Fruit fly (Drosophila melanogaster): ENCODE measurements around the gene dnd.

The dnd gene

DNA sequence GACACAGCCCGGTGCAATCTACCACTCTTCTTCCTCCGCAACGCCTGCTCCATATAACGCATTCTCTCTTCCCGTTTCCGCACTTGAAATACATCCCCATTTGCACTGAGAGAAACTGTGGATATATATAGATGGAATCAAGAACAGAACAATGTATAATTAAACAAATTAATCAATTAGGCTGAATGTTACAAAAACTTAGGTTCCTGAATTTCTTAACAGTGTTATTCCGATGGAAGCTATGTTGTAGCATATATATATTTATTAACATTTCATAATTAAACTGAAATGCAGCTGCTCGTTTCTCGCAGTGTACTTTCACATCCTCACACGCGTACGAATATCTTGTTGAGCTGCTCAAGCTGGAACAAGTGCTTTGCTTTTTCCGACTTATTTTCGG, 27.6 kb downstream of the dnd start (continued):
- TF ChIP-seq CG31627 (GFP tag; optimal IDR thresholded peaks at IDR 0.05) (peak; percentile 96), cyc (GFP tag; optimal IDR thresholded peaks at IDR 0.05) (peak; percentile 93), Sox14 (GFP tag; optimal IDR thresholded peaks at IDR 0.05) (peak; percentile 93), achi (GFP tag; optimal IDR thresholded peaks at IDR 0.05) (peak; percentile 92), net (GFP tag; optimal IDR thresholded peaks at IDR 0.05) (peak; percentile 89), topi (GFP tag; optimal IDR thresholded peaks at IDR 0.05) (peak; percentile 94), CG8319 (GFP tag; optimal IDR thresholded peaks at IDR 0.05) (peak; percentile 75), CG9139 (GFP tag; optimal IDR thresholded peaks at IDR 0.05) (peak; percentile 63), CG6854 (GFP tag; optimal IDR thresholded peaks at IDR 0.05) (peak; percentile 87), pdm3 (GFP tag; optimal IDR thresholded peaks at IDR 0.05) (peak; percentile 93), CG10631 (GFP tag; optimal IDR thresholded peaks at IDR 0.05) (peak; percentile 88), CG3032 (tag; optimal IDR thresholded peaks at IDR 0.05) (peak; percentile 82), CG6792 (GFP tag; optimal IDR thresholded peaks at IDR 0.05) (peak; percentile 94), esn (GFP tag; optimal IDR thresholded peaks at IDR 0.05) (peak; percentile 98), CG3919 (GFP tag; optimal IDR thresholded peaks at IDR 0.05) (peak; percentile 88), fkh (GFP tag; optimal IDR thresholded peaks at IDR 0.05) (no peak), CG11294 (GFP tag; IDR thresholded peaks at IDR 0.05) (peak; percentile 53; the same call in 1 of the 2 replicates), CG10669 (GFP tag; optimal IDR thresholded peaks at IDR 0.05) (peak; percentile 75), eg (GFP tag; IDR thresholded peaks at IDR 0.05) (peak; percentile 79), lz (GFP tag; optimal IDR thresholded peaks at IDR 0.05) (peak; percentile 96), Ets96B (tag; optimal IDR thresholded peaks at IDR 0.05) (peak; percentile 78), Met (GFP tag; optimal IDR thresholded peaks at IDR 0.05) (peak; percentile 97), Ets21C (GFP tag; optimal IDR thresholded peaks at IDR 0.05) (peak; percentile 95), svp (GFP tag) (peak; percentile 99)

- TF ChIP-seq CG3919 (GFP tag; optimal IDR thresholded peaks at IDR 0.05) (no peak), net (GFP tag; optimal IDR thresholded peaks at IDR 0.05) (peak; percentile 17), eg (GFP tag; IDR thresholded peaks at IDR 0.05) (peak; percentile 27; the same call in 1 of the 3 replicates), salr (GFP tag; optimal IDR thresholded peaks at IDR 0.05) (peak in 1 of 2 experiments; percentile 16)
These were observed 28.8 kb downstream of the dnd start for dm6 chr3R:21858290-21858875.

- TF ChIP-seq CG6276 (GFP tag; optimal IDR thresholded peaks at IDR 0.05) (no peak), net (GFP tag; optimal IDR thresholded peaks at IDR 0.05) (no peak), fkh (GFP tag; optimal IDR thresholded peaks at IDR 0.05) (no peak), achi (GFP tag; optimal IDR thresholded peaks at IDR 0.05) (no peak), CG1621 (tag; optimal IDR thresholded peaks at IDR 0.05) (no peak), Eip93F (GFP tag; optimal IDR thresholded peaks at IDR 0.05) (no peak), dac (GFP tag; optimal IDR thresholded peaks at IDR 0.05) (no peak), Ets96B (tag; optimal IDR thresholded peaks at IDR 0.05) (no peak), CG11762 (GFP tag; optimal IDR thresholded peaks at IDR 0.05; ENCODE audit: insufficient read depth) (no peak), OdsH (GFP tag; optimal IDR thresholded peaks at IDR 0.05) (peak; percentile 3), cyc (GFP tag; optimal IDR thresholded peaks at IDR 0.05) (peak; percentile 19), CG9139 (GFP tag; optimal IDR thresholded peaks at IDR 0.05) (no peak), esn (GFP tag; optimal IDR thresholded peaks at IDR 0.05) (peak; percentile 4), spab (GFP tag; optimal IDR thresholded peaks at IDR 0.05) (no peak), CG34406 (GFP tag; optimal IDR thresholded peaks at IDR 0.05) (no peak), CG8632 (GFP tag; optimal IDR thresholded peaks at IDR 0.05) (no peak), CG8319 (GFP tag; optimal IDR thresholded peaks at IDR 0.05) (no peak), Sox14 (GFP tag; optimal IDR thresholded peaks at IDR 0.05) (no peak), CG4318 (GFP tag; optimal IDR thresholded peaks at IDR 0.05) (no peak), CG7368 (GFP tag; optimal IDR thresholded peaks at IDR 0.05) (no peak), Eip78C (GFP tag) (peak; percentile 71), Blimp-1 (GFP tag; optimal IDR thresholded peaks at IDR 0.05) (no peak), pdm3 (GFP tag; optimal IDR thresholded peaks at IDR 0.05) (no peak), ss (GFP tag; optimal IDR thresholded peaks at IDR 0.05) (no peak), CG11902 (GFP tag; optimal IDR thresholded peaks at IDR 0.05) (no peak), CG32006 (GFP tag; optimal IDR thresholded peaks at IDR 0.05) (no peak), eg (GFP tag; IDR thresholded peaks at IDR 0.05) (no peak), CG6808 (GFP tag; optimal IDR thresholded peaks at IDR 0.05) (no peak), Smox (GFP tag; optimal IDR thresholded peaks at IDR 0.05) (no peak), CG10669 (GFP tag; optimal IDR thresholded peaks at IDR 0.05) (no peak), lz (GFP tag; optimal IDR thresholded peaks at IDR 0.05) (peak; percentile 3), CG11294 (GFP tag; IDR thresholded peaks at IDR 0.05) (no peak), Hr39 (GFP tag; optimal IDR thresholded peaks at IDR 0.05) (peak; percentile 17), dsx (GFP tag; optimal IDR thresholded peaks at IDR 0.05; ENCODE audit: poor library complexity, severe bottlenecking) (no peak)
These were observed 29.6 kb downstream of the dnd start for dm6 chr3R:21857509-21857908.
